Fruit fly (Drosophila melanogaster): Measurements from ENCODE around the gene Sap-r.

Gene Sap-r

dm6 chr3R:30887711-30888549, 932 bp downstream of the Sap-r start (continued):
- TF ChIP-seq CG11398 (GFP tag; optimal IDR thresholded peaks at IDR 0.05), result peak; percentile 35
- TF ChIP-seq CG9876 (GFP tag; optimal IDR thresholded peaks at IDR 0.05), result peak; percentile 27
- peak; percentile 63; the same call in 1 of the 3 replicates for TF ChIP-seq otp (GFP tag; IDR thresholded peaks at IDR 0.05)
- peak; percentile 77 for TF ChIP-seq lab (GFP tag; optimal IDR thresholded peaks at IDR 0.05)
- TF ChIP-seq gce (GFP tag; IDR thresholded peaks at IDR 0.05), result peak; percentile 32; the same call in 1 of the 3 replicates
- peak; percentile 33 for TF ChIP-seq CG10274 (GFP tag; optimal IDR thresholded peaks at IDR 0.05)
- TF ChIP-seq CG13624 (GFP tag; optimal IDR thresholded peaks at IDR 0.05), result peak; percentile 52
- TF ChIP-seq CG3407 (GFP tag; optimal IDR thresholded peaks at IDR 0.05), result peak; percentile 22
- TF ChIP-seq Jarid2 (GFP tag; optimal IDR thresholded peaks at IDR 0.05), result peak; percentile 27
- TF ChIP-seq CG5180 (GFP tag; optimal IDR thresholded peaks at IDR 0.05), result no peak
- TF ChIP-seq CG12236 (GFP tag; optimal IDR thresholded peaks at IDR 0.05), result no peak
- peak; percentile 35; the same call in 1 of the 2 replicates for TF ChIP-seq cas (GFP tag; IDR thresholded peaks at IDR 0.05)
- TF ChIP-seq CG3995 (GFP tag; optimal IDR thresholded peaks at IDR 0.05), result peak; percentile 1
- TF ChIP-seq CG17612 (GFP tag; IDR thresholded peaks at IDR 0.05), result 0 out of 2 replicates have a peak, but pooled peaks have one; percentile 35
- peak; percentile 46 for TF ChIP-seq gsb-n (tag; optimal IDR thresholded peaks at IDR 0.05)
- TF ChIP-seq CG4282 (GFP tag; optimal IDR thresholded peaks at IDR 0.05), result peak; percentile 48
- TF ChIP-seq tgo (GFP tag; IDR thresholded peaks at IDR 0.05), result peak; percentile 70
- TF ChIP-seq seq (GFP tag; IDR thresholded peaks at IDR 0.05), result peak; percentile 42; the same call in 1 of the 2 replicates
- peak; percentile 74 for TF ChIP-seq CG17359 (tag; optimal IDR thresholded peaks at IDR 0.05)
- TF ChIP-seq sug (tag; optimal IDR thresholded peaks at IDR 0.05), result no peak
- peak; percentile 56 for TF ChIP-seq CG12155 (GFP tag; optimal IDR thresholded peaks at IDR 0.05)
- TF ChIP-seq CG14014 (GFP tag; IDR thresholded peaks at IDR 0.05), result peak; percentile 55; the same call in 1 of the 2 replicates
- TF ChIP-seq Hmr (GFP tag; optimal IDR thresholded peaks at IDR 0.05), result peak; percentile 35
- TF ChIP-seq Myb (GFP tag; optimal IDR thresholded peaks at IDR 0.05), result peak; percentile 42
- TF ChIP-seq CG16779 (GFP tag; IDR thresholded peaks at IDR 0.05), result 0 out of 2 replicates have a peak, but pooled peaks have one; percentile 32
- no peak for TF ChIP-seq PHDP (tag; optimal IDR thresholded peaks at IDR 0.05)
- no peak for TF ChIP-seq CG30020 (tag; optimal IDR thresholded peaks at IDR 0.05)
- TF ChIP-seq CHES-1-like (GFP tag; optimal IDR thresholded peaks at IDR 0.05), result peak; percentile 52
- TF ChIP-seq Dp (GFP tag; optimal IDR thresholded peaks at IDR 0.05), result no peak
- TF ChIP-seq knrl (GFP tag; IDR thresholded peaks at IDR 0.05; ENCODE audit: partially characterized antibody), result no peak
- peak; percentile 60; the same call in 1 of the 2 replicates for TF ChIP-seq CG7372 (GFP tag; IDR thresholded peaks at IDR 0.05)
- TF ChIP-seq crc (GFP tag; optimal IDR thresholded peaks at IDR 0.05), result peak; percentile 71
- peak; percentile 54; the same call in 1 of the 2 replicates for TF ChIP-seq CG8765 (GFP tag; IDR thresholded peaks at IDR 0.05)
- TF ChIP-seq dimm (GFP tag; IDR thresholded peaks at IDR 0.05), result 0 out of 2 replicates have a peak, but pooled peaks have one; percentile 22
- TF ChIP-seq CG2875 (GFP tag; optimal IDR thresholded peaks at IDR 0.05), result peak; percentile 45
- TF ChIP-seq CG34224 (GFP tag; IDR thresholded peaks at IDR 0.05; ENCODE audit: partially characterized antibody), result no peak
- TF ChIP-seq prd (optimal IDR thresholded peaks at IDR 0.05), result no peak
- peak; percentile 77 for TF ChIP-seq prd (GFP tag; IDR thresholded peaks at IDR 0.05)
- peak; percentile 60 for TF ChIP-seq CoRest (tag; optimal IDR thresholded peaks at IDR 0.05)
- TF ChIP-seq disco-r (GFP tag; optimal IDR thresholded peaks at IDR 0.05), result no peak
- TF ChIP-seq CG1024 (GFP tag; IDR thresholded peaks at IDR 0.05), result peak; percentile 71
- no peak for TF ChIP-seq Nf-YA (GFP tag; IDR thresholded peaks at IDR 0.05)
- no peak for TF ChIP-seq bbx (GFP tag; IDR thresholded peaks at IDR 0.05; ENCODE audit: partially characterized antibody)
- peak; percentile 69 for TF ChIP-seq zfh2 (GFP tag; optimal IDR thresholded peaks at IDR 0.05)
- peak; percentile 40 for TF ChIP-seq CG10147 (GFP tag; optimal IDR thresholded peaks at IDR 0.05)
- TF ChIP-seq exex (tag; optimal IDR thresholded peaks at IDR 0.05), result peak; percentile 45
- peak; percentile 58 for TF ChIP-seq CG8944 (GFP tag; optimal IDR thresholded peaks at IDR 0.05)
- TF ChIP-seq pan (optimal IDR thresholded peaks at IDR 0.05), result no peak
- TF ChIP-seq pan (GFP tag; optimal IDR thresholded peaks at IDR 0.05 in 1 of 2, IDR thresholded peaks at IDR 0.05 in 1 of 2), result peak in 1 of 2 experiments; percentile 82
